Worm (Caenorhabditis elegans) whole organism, L2 larva: ENCODE measurements around the gene heri-1.

Source experiments
- fos-1 ChIP-seq: fragments of 150-350 bp; optimal IDR thresholded peaks from 2 replicates; lab custom pipeline; 2014; ENCODE audit warnings: missing biosample characterization, missing genetic modification characterization
- unc-62 ChIP-seq: fragments of 150-350 bp; optimal IDR thresholded peaks from 2 replicates; lab custom pipeline; 2014; ENCODE audit warnings: missing biosample characterization, missing genetic modification reagents, missing genetic modification characterization

DNA sequence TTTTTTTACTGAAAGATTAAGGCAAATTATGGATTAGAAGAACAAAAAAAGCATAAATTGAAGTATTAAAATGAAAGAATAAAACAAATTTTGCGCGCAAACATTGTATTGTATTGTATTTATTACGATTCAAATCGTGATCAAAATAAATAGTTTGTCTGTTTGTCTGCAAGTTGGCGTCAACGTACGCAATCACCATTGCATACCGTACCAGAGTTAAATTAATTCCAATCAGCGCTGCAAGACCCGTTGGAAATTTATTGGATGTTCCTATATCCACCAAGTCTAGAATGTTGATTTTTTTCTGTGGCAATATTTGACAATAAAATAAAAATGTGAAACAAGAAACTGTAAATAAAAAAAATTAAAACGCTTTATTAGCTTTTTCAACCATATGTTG is at the start of gene heri-1:
- TF ChIP-seq unc-62 (GFP tag; lab: Kevin White, UChicago) (no peak), fos-1 (tag; lab: Kevin White, UChicago) (no peak)
